Fruit fly (Drosophila melanogaster) whole organism, embryonic: ENCODE measurements around the gene CG3448.

Source experiments
- Bdp1 ChIP-seq: fragments of 200-800 bp; sonication (Bioruptor generic); optimal IDR thresholded peaks from 3 replicates; lab custom pipeline; 2016; ENCODE audit warnings: missing biosample characterization, missing genetic modification characterization
- BtbVII ChIP-seq: fragments of 200-800 bp; sonication (Bioruptor generic); optimal IDR thresholded peaks from 3 replicates; lab custom pipeline; 2017; ENCODE audit warnings: missing biosample characterization, mild to moderate bottlenecking, missing genetic modification characterization
- CG1024 ChIP-seq: fragments of 200-800 bp; sonication (Bioruptor generic); IDR thresholded peaks from 2 replicates; pipeline ENCODE4 v1.3.6; 2022; ENCODE audit warnings: missing biosample characterization, missing genetic modification characterization
- CG10321 ChIP-seq: fragments of 200-800 bp; sonication (Bioruptor generic); IDR thresholded peaks from 2 replicates; pipeline ENCODE4 v1.3.6; 2022; ENCODE audit warnings: missing biosample characterization, missing genetic modification characterization
- CG11723 ChIP-seq: fragments of 200-800 bp; sonication (Bioruptor generic); optimal IDR thresholded peaks from 2 replicates; lab custom pipeline; 2017; ENCODE audit warnings: missing biosample characterization, mild to moderate bottlenecking, missing genetic modification characterization
- CG12299 ChIP-seq: fragments of 200-800 bp; sonication (Bioruptor generic); optimal IDR thresholded peaks from 2 replicates; lab custom pipeline; 2018; ENCODE audit warnings: missing biosample characterization, mild to moderate bottlenecking, missing genetic modification characterization
- CG13123 ChIP-seq: fragments of 200-800 bp; sonication (Bioruptor generic); optimal IDR thresholded peaks from 2 replicates; lab custom pipeline; 2016; ENCODE audit warnings: missing biosample characterization, missing genetic modification characterization
- CG16863 ChIP-seq: fragments of 200-800 bp; sonication (Bioruptor generic); optimal IDR thresholded peaks from 3 replicates; lab custom pipeline; 2016; ENCODE audit warnings: missing biosample characterization, missing genetic modification characterization
- CG17385 ChIP-seq: fragments of 200-800 bp; sonication (Bioruptor generic); optimal IDR thresholded peaks from 3 replicates; lab custom pipeline; 2018; ENCODE audit warnings: missing biosample characterization, mild to moderate bottlenecking, missing genetic modification characterization
- CG1832 ChIP-seq: fragments of 200-800 bp; sonication (Bioruptor generic); optimal IDR thresholded peaks from 2 replicates; lab custom pipeline; 2017; ENCODE audit warnings: missing biosample characterization, mild to moderate bottlenecking, missing genetic modification characterization, inconsistent platforms
- CG18619 ChIP-seq: fragments of 200-800 bp; sonication (Bioruptor generic); optimal IDR thresholded peaks from 3 replicates; lab custom pipeline; 2017; ENCODE audit warnings: missing biosample characterization, mild to moderate bottlenecking, missing genetic modification characterization
- CG3065 ChIP-seq: fragments of 200-800 bp; sonication (Bioruptor generic); optimal IDR thresholded peaks from 2 replicates; lab custom pipeline; 2016; ENCODE audit warnings: missing biosample characterization, missing genetic modification characterization
- CG34376 ChIP-seq: fragments of 200-800 bp; sonication (Bioruptor generic); optimal IDR thresholded peaks from 2 replicates; lab custom pipeline; 2018; ENCODE audit warnings: missing biosample characterization, mild to moderate bottlenecking, missing genetic modification characterization
- CG34422 ChIP-seq: fragments of 200-800 bp; sonication (Bioruptor generic); IDR thresholded peaks from 3 replicates; pipeline ENCODE4 v1.3.6; 2022; ENCODE audit warnings: missing biosample characterization, missing genetic modification characterization
- CG4404 ChIP-seq: fragments of 200-800 bp; sonication (Bioruptor generic); IDR thresholded peaks from 2 replicates; pipeline ENCODE4 v1.3.6; 2022; ENCODE audit warnings: missing biosample characterization, missing genetic modification characterization
- CG4730 ChIP-seq: fragments of 200-800 bp; sonication (Bioruptor generic); IDR thresholded peaks from 2 replicates; pipeline ENCODE4 v1.3.6; 2022; ENCODE audit warnings: missing biosample characterization, missing genetic modification characterization
- CG6254 ChIP-seq: fragments of 200-800 bp; sonication (Bioruptor generic); optimal IDR thresholded peaks from 3 replicates; lab custom pipeline; 2017; ENCODE audit warnings: mild to moderate bottlenecking, missing biosample characterization, missing genetic modification reagents, missing genetic modification characterization
- CG6272 ChIP-seq: fragments of 200-800 bp; sonication (Bioruptor generic); IDR thresholded peaks from 2 replicates; pipeline ENCODE4 v1.3.6; 2022; ENCODE audit warnings: missing biosample characterization, missing genetic modification characterization
- CG6654 ChIP-seq: fragments of 200-800 bp; sonication (Bioruptor generic); optimal IDR thresholded peaks from 2 replicates; lab custom pipeline; 2017; ENCODE audit warnings: missing biosample characterization, mild to moderate bottlenecking, missing genetic modification characterization
- CG6683 ChIP-seq: fragments of 200-800 bp; sonication (Bioruptor generic); optimal IDR thresholded peaks from 2 replicates; lab custom pipeline; 2017; ENCODE audit warnings: missing biosample characterization, mild to moderate bottlenecking, missing genetic modification characterization, missing genetic modification reagents
- CG6854 ChIP-seq: fragments of 200-800 bp; sonication (Bioruptor generic); optimal IDR thresholded peaks from 3 replicates; lab custom pipeline; 2017; ENCODE audit warnings: missing biosample characterization, mild to moderate bottlenecking, missing genetic modification characterization
- CG7556 ChIP-seq: fragments of 200-800 bp; sonication (Bioruptor generic); optimal IDR thresholded peaks from 2 replicates; lab custom pipeline; 2017; ENCODE audit warnings: missing biosample characterization, mild to moderate bottlenecking, missing genetic modification characterization
- CG8089 ChIP-seq: fragments of 200-800 bp; sonication (Bioruptor generic); optimal IDR thresholded peaks from 3 replicates; lab custom pipeline; 2016; ENCODE audit warnings: missing biosample characterization, missing genetic modification characterization
- CoRest ChIP-seq: fragments of 200-800 bp; sonication (Bioruptor generic); optimal IDR thresholded peaks from 3 replicates; lab custom pipeline; 2018; ENCODE audit warnings: missing biosample characterization, mild to moderate bottlenecking, missing genetic modification characterization, moderate library complexity
- Deaf1 ChIP-seq: fragments of 200-800 bp; optimal IDR thresholded peaks from 3 replicates; lab custom pipeline; 2019; ENCODE audit warnings: missing biosample characterization, mild to moderate bottlenecking, missing genetic modification characterization, moderate library complexity
- Doc2 ChIP-seq: fragments of 200-800 bp; sonication (Bioruptor generic); IDR thresholded peaks from 2 replicates; pipeline ENCODE4 v1.3.6; 2022; ENCODE audit warnings: missing biosample characterization, missing genetic modification characterization
- Hey ChIP-seq: fragments of 200-800 bp; sonication (Bioruptor generic); optimal IDR thresholded peaks from 3 replicates; lab custom pipeline; 2018; ENCODE audit warnings: missing biosample characterization, mild to moderate bottlenecking, missing genetic modification characterization
- Hr78 ChIP-seq, 2 experiments: fragments of 200-800 bp in 1 of 2; fragments of >200 bp in 1 of 2; sonication (Bioruptor generic) in 1 of 2; optimal IDR thresholded peaks; 2 replicates each; lab custom pipeline; 2017 to 2019; ENCODE audit warnings: missing biosample characterization in 2 of 2, missing genetic modification characterization in 2 of 2, mild to moderate bottlenecking in 1 of 2, moderate library complexity in 1 of 2
- Jarid2 ChIP-seq: fragments of 200-800 bp; sonication (Bioruptor generic); optimal IDR thresholded peaks from 3 replicates; lab custom pipeline; 2017; ENCODE audit warnings: mild to moderate bottlenecking, missing biosample characterization, missing genetic modification reagents, missing genetic modification characterization
- Lhr ChIP-seq: fragments of 200-800 bp; sonication (Bioruptor generic); optimal IDR thresholded peaks from 3 replicates; lab custom pipeline; 2017; ENCODE audit warnings: mild to moderate bottlenecking, missing biosample characterization, missing genetic modification reagents, missing genetic modification characterization
- Med ChIP-seq: fragments of 200-800 bp; sonication (Bioruptor generic); peaks from one replicate; lab custom pipeline; 2016; ENCODE audit warnings: missing biosample characterization, missing genetic modification characterization, mild to moderate bottlenecking, inconsistent platforms, moderate library complexity
- Meics ChIP-seq: fragments of 200-800 bp; sonication (Bioruptor generic); optimal IDR thresholded peaks from 2 replicates; lab custom pipeline; 2017; ENCODE audit warnings: missing biosample characterization, mild to moderate bottlenecking, missing genetic modification characterization
- Opbp ChIP-seq: fragments of 200-800 bp; sonication (Bioruptor generic); IDR thresholded peaks from 3 replicates; pipeline ENCODE4 v1.3.6; 2022; ENCODE audit warnings: missing biosample characterization, missing genetic modification characterization; ENCODE audit not compliant: partially characterized antibody
- Rfx ChIP-seq: fragments of 200-800 bp; sonication (Bioruptor generic); IDR thresholded peaks from 2 replicates; pipeline ENCODE4 v1.3.6; 2022; ENCODE audit warnings: missing biosample characterization, missing genetic modification characterization
- dm ChIP-seq: fragments of 200-800 bp; sonication (Bioruptor generic); optimal IDR thresholded peaks from 3 replicates; lab custom pipeline; 2016; ENCODE audit warnings: missing biosample characterization, missing genetic modification characterization
- ems ChIP-seq: fragments of 200-800 bp; sonication (Bioruptor generic); optimal IDR thresholded peaks from 3 replicates; lab custom pipeline; 2016; ENCODE audit warnings: missing biosample characterization, missing genetic modification characterization
- en ChIP-seq: fragments of 200-800 bp; sonication (Bioruptor generic); optimal IDR thresholded peaks from 2 replicates; lab custom pipeline; 2016; ENCODE audit warnings: missing biosample characterization, missing genetic modification characterization
- grau ChIP-seq: fragments of 200-800 bp; optimal IDR thresholded peaks from 3 replicates; lab custom pipeline; 2019; ENCODE audit warnings: missing biosample characterization, mild to moderate bottlenecking, missing genetic modification characterization, moderate library complexity
- hkb ChIP-seq, 2 experiments: fragments of 200-800 bp in 1 of 2; fragments of >200 bp in 1 of 2; sonication (Bioruptor generic) in 1 of 2; IDR thresholded peaks in 1 of 2; optimal IDR thresholded peaks in 1 of 2; 2 replicates each; pipeline versions ENCODE4 v1.3.6 to Lab custom; 2017 to 2022; ENCODE audit warnings: missing biosample characterization in 1 of 2, missing genetic modification characterization in 1 of 2
- klu ChIP-seq: fragments of 200-800 bp; sonication (Bioruptor generic); IDR thresholded peaks from 2 replicates; pipeline ENCODE4 v1.3.6; 2022; ENCODE audit warnings: missing biosample characterization, missing genetic modification characterization
- lab ChIP-seq: fragments of 200-800 bp; sonication (Bioruptor generic); optimal IDR thresholded peaks from 3 replicates; lab custom pipeline; 2017; ENCODE audit warnings: missing biosample characterization, missing genetic modification characterization, mild to moderate bottlenecking, moderate library complexity, missing genetic modification reagents
- mirr ChIP-seq: fragments of 200-800 bp; sonication (Bioruptor generic); optimal IDR thresholded peaks from 3 replicates; lab custom pipeline; 2018; ENCODE audit warnings: missing biosample characterization, mild to moderate bottlenecking, missing genetic modification characterization
- psq ChIP-seq: fragments of 200-800 bp; sonication (Bioruptor generic); optimal IDR thresholded peaks from 2 replicates; lab custom pipeline; 2017; ENCODE audit warnings: missing biosample characterization, missing genetic modification characterization
- salm ChIP-seq: fragments of 200-800 bp; sonication (Bioruptor generic); optimal IDR thresholded peaks from 2 replicates; lab custom pipeline; 2018; ENCODE audit warnings: missing biosample characterization, mild to moderate bottlenecking, missing genetic modification characterization
- sd ChIP-seq: fragments of 200-800 bp; sonication (Bioruptor generic); optimal IDR thresholded peaks from 3 replicates; lab custom pipeline; 2018; ENCODE audit warnings: missing biosample characterization, mild to moderate bottlenecking, missing genetic modification characterization, moderate library complexity
- sens-2 ChIP-seq: fragments of 200-800 bp; sonication (Bioruptor generic); IDR thresholded peaks from 2 replicates; pipeline ENCODE4 v1.3.6; 2022; ENCODE audit warnings: missing biosample characterization, missing genetic modification characterization
- tna ChIP-seq: fragments of 200-800 bp; sonication (Bioruptor generic); IDR thresholded peaks from 2 replicates; pipeline ENCODE4 v1.3.6; 2022; ENCODE audit warnings: missing biosample characterization, missing genetic modification characterization; ENCODE audit not compliant: partially characterized antibody
- zf30C ChIP-seq: fragments of 200-800 bp; sonication (Bioruptor generic); optimal IDR thresholded peaks from 3 replicates; lab custom pipeline; 2018; ENCODE audit warnings: missing biosample characterization, mild to moderate bottlenecking, missing genetic modification characterization

Gene CG3448

dm6 chr3L:9452422-9452821 lies 1.1 kb upstream of the CG3448 start (continued):
- TF ChIP-seq Deaf1 (tag; lab: Kevin White, UChicago): no peak
- no peak for TF ChIP-seq CG1024 (GFP tag; lab: Robert Waterston, UW)
- peak; percentile 95 for TF ChIP-seq mirr (GFP tag; lab: Kevin White, UChicago)
- TF ChIP-seq CG34376: peak; percentile 85
- TF ChIP-seq Med (GFP tag; lab: Kevin White, UChicago): peak; percentile 57
- TF ChIP-seq Hey (tag; lab: Kevin White, UChicago): peak; percentile 90
- no peak for TF ChIP-seq dm (GFP tag; lab: Kevin White, UChicago)
- TF ChIP-seq sd (tag; lab: Kevin White, UChicago): peak; percentile 14
- TF ChIP-seq CG12299 (tag; lab: Kevin White, UChicago): no peak
- no peak for TF ChIP-seq CG4404 (GFP tag; lab: Robert Waterston, UW)

dm6 chr3L:9447239-9447777 lies 4.1 kb downstream of the CG3448 start:
- TF ChIP-seq CG6683 (GFP tag; lab: Kevin White, UChicago) (no peak), zf30C (GFP tag; lab: Kevin White, UChicago) (no peak), CG3065 (GFP tag; lab: Kevin White, UChicago) (no peak), BtbVII (GFP tag; lab: Kevin White, UChicago) (peak; percentile 1), CG34376 (peak; percentile 79), klu (GFP tag; lab: Robert Waterston, UW) (no peak), salm (no peak), CG8089 (GFP tag; lab: Kevin White, UChicago) (no peak), psq (no peak), Meics (no peak), Lhr (no peak), CG13123 (GFP tag; lab: Kevin White, UChicago) (no peak), ems (no peak), CG6854 (GFP tag; lab: Kevin White, UChicago) (no peak), sens-2 (GFP tag; lab: Robert Waterston, UW) (no peak), Rfx (GFP tag; lab: Robert Waterston, UW) (peak; percentile 38), CG10321 (no peak), CG7556 (GFP tag; lab: Kevin White, UChicago) (no peak), hkb (optimal IDR thresholded peaks at IDR 0.05; lab: Kevin White, UChicago) (no peak), hkb (GFP tag; IDR thresholded peaks at IDR 0.05; lab: Robert Waterston, UW) (no peak), tna (GFP tag; lab: Robert Waterston, UW) (no peak), CG18619 (no peak), Jarid2 (no peak), Doc2 (GFP tag; lab: Robert Waterston, UW) (no peak), CG34422 (GFP tag; lab: Robert Waterston, UW) (no peak), CG11723 (GFP tag; lab: Kevin White, UChicago) (no peak), en (no peak), Opbp (no peak), mirr (GFP tag; lab: Kevin White, UChicago) (peak; percentile 89), Hr78 (GFP tag; optimal IDR thresholded peaks at IDR 0.05; lab: Kevin White, UChicago) (peak in 1 of 2 experiments; percentile 44), CG16863 (no peak), CG4730 (GFP tag; lab: Robert Waterston, UW) (no peak), lab (GFP tag; lab: Kevin White, UChicago) (peak; percentile 68), CoRest (no peak), grau (no peak), CG1832 (GFP tag; lab: Kevin White, UChicago) (no peak), CG17385 (no peak), Bdp1 (GFP tag; lab: Kevin White, UChicago) (no peak), CG6654 (no peak), CG6272 (no peak), CG6254 (GFP tag; lab: Kevin White, UChicago) (no peak)
